Worm (Caenorhabditis elegans) whole organism, early embryonic: ENCODE data around the gene Y116A8C.29.

Source experiments
- B0310.2 ChIP-seq: sonication (generic microtip); optimal IDR thresholded peaks from 2 replicates; lab custom pipeline; 2016; ENCODE audit warnings: mild to moderate bottlenecking, missing genetic modification characterization, missing compliant biosample characterization
- F13C5.2 ChIP-seq: sonication (generic microtip); optimal IDR thresholded peaks from 2 replicates; lab custom pipeline; 2017; ENCODE audit warnings: mild to moderate bottlenecking, missing genetic modification characterization, inconsistent platforms, missing compliant biosample characterization
- aly-1 ChIP-seq: sonication (generic microtip); optimal IDR thresholded peaks from 2 replicates; lab custom pipeline; 2016; ENCODE audit warnings: missing genetic modification characterization, missing compliant biosample characterization
- ama-1 ChIP-seq: fragments of 150-350 bp; optimal IDR thresholded peaks from 2 replicates; lab custom pipeline; 2014
- ceh-13 ChIP-seq: fragments of 200-800 bp; sonication (Bioruptor generic); optimal IDR thresholded peaks from 2 replicates; lab custom pipeline; 2018; ENCODE audit warnings: mild to moderate bottlenecking, missing genetic modification characterization, missing compliant biosample characterization
- ceh-36 ChIP-seq: sonication (generic microtip); optimal IDR thresholded peaks from 2 replicates; lab custom pipeline; 2016; ENCODE audit warnings: missing genetic modification characterization, inconsistent platforms, missing compliant biosample characterization
- ets-7 ChIP-seq: sonication (generic microtip); optimal IDR thresholded peaks from 2 replicates; lab custom pipeline; 2016; ENCODE audit warnings: missing genotype, missing genetic modification characterization, missing compliant biosample characterization
- flt-1 ChIP-seq: fragments of 200-800 bp; sonication (Bioruptor generic); IDR thresholded peaks from 2 replicates; pipeline ENCODE4 v1.3.6; 2022; ENCODE audit warnings: missing genetic modification characterization, missing compliant biosample characterization
- hmbx-1 ChIP-seq: sonication (generic microtip); optimal IDR thresholded peaks from 2 replicates; lab custom pipeline; 2016; ENCODE audit warnings: mild to moderate bottlenecking, missing genetic modification characterization, missing compliant biosample characterization
- hmg-4 ChIP-seq: fragments of 200-800 bp; sonication (Bioruptor generic); optimal IDR thresholded peaks from 2 replicates; lab custom pipeline; 2018; ENCODE audit warnings: mild to moderate bottlenecking, missing genetic modification characterization, missing compliant biosample characterization
- hnd-1 ChIP-seq: sonication (generic microtip); optimal IDR thresholded peaks from 2 replicates; lab custom pipeline; 2016; ENCODE audit warnings: missing genetic modification characterization, missing compliant biosample characterization
- pes-1 ChIP-seq: fragments of 200-800 bp; sonication (Bioruptor generic); IDR thresholded peaks from 2 replicates; pipeline ENCODE4 v1.3.6; 2022; ENCODE audit warnings: missing genetic modification reagents, missing genetic modification characterization, missing compliant biosample characterization
- scrt-1 ChIP-seq: fragments of 200-800 bp; sonication (Bioruptor generic); IDR thresholded peaks from 2 replicates; pipeline ENCODE4 v1.3.6; 2022; ENCODE audit warnings: missing genetic modification characterization, missing compliant biosample characterization
- sea-1 ChIP-seq: fragments of 200-800 bp; sonication (Bioruptor generic); conservative IDR thresholded peaks from 2 replicates; pipeline ENCODE4 v1.3.6; 2022; ENCODE audit warnings: missing genetic modification characterization, missing compliant biosample characterization
- tbx-11 ChIP-seq: fragments of 200-800 bp; sonication (Bioruptor generic); IDR thresholded peaks from 2 replicates; pipeline ENCODE4 v1.3.6; 2022; ENCODE audit warnings: missing genetic modification characterization, missing compliant biosample characterization
- tbx-37 ChIP-seq: fragments of 200-800 bp; sonication (Bioruptor generic); conservative IDR thresholded peaks from 2 replicates; pipeline ENCODE4 v1.3.6; 2022; ENCODE audit warnings: missing genetic modification reagents, missing genetic modification characterization, missing compliant biosample characterization
- tra-4 ChIP-seq: sonication (generic microtip); optimal IDR thresholded peaks from 2 replicates; lab custom pipeline; 2017; ENCODE audit warnings: missing genetic modification characterization, missing compliant biosample characterization

The Y116A8C.29 gene

ce11 chrIV:17084317-17084716 lies 9.5 kb upstream of the Y116A8C.29 start:
- no peak for TF ChIP-seq ceh-36 (tag; lab: Kevin White, UChicago)
- TF ChIP-seq pes-1 (GFP tag; lab: Robert Waterston, UW): no peak
- TF ChIP-seq sea-1 (GFP tag; lab: Robert Waterston, UW): no peak

- TF ChIP-seq ceh-36 (tag; lab: Kevin White, UChicago): no peak
- no peak for TF ChIP-seq tbx-11 (GFP tag; lab: Robert Waterston, UW)
- no peak for TF ChIP-seq B0310.2 (tag; lab: Kevin White, UChicago)
- TF ChIP-seq hmbx-1: no peak
- no peak for TF ChIP-seq hmg-4 (GFP tag; lab: Kevin White, UChicago)
- no peak for TF ChIP-seq tra-4
- no peak for TF ChIP-seq ama-1 (lab: Kevin White, UChicago)
- no peak for TF ChIP-seq tbx-37 (GFP tag; lab: Robert Waterston, UW)
- TF ChIP-seq ceh-13 (GFP tag; lab: Kevin White, UChicago): no peak
- TF ChIP-seq scrt-1 (GFP tag; lab: Robert Waterston, UW): no peak
- no peak for TF ChIP-seq hnd-1 (tag; lab: Kevin White, UChicago)
- no peak for TF ChIP-seq aly-1 (tag; lab: Kevin White, UChicago)
- no peak for TF ChIP-seq F13C5.2
- TF ChIP-seq ets-7 (tag; lab: Kevin White, UChicago): no peak
- TF ChIP-seq pes-1 (GFP tag; lab: Robert Waterston, UW): no peak
- no peak for TF ChIP-seq flt-1 (GFP tag; lab: Robert Waterston, UW)
- no peak for TF ChIP-seq sea-1 (GFP tag; lab: Robert Waterston, UW)
Measured at ce11 chrIV:17084839-17085238, 9.0 kb upstream of the Y116A8C.29 start.

- TF ChIP-seq tra-4 (peak; percentile 63), ceh-36 (tag; lab: Kevin White, UChicago) (peak; percentile 61), hmbx-1 (peak; percentile 90), ets-7 (tag; lab: Kevin White, UChicago) (peak; percentile 16), ama-1 (lab: Kevin White, UChicago) (no peak), hmg-4 (GFP tag; lab: Kevin White, UChicago) (peak; percentile 87), tbx-11 (GFP tag; lab: Robert Waterston, UW) (peak; percentile 75), B0310.2 (tag; lab: Kevin White, UChicago) (peak; percentile 86), F13C5.2 (peak; percentile 84), scrt-1 (GFP tag; lab: Robert Waterston, UW) (peak; percentile 72), aly-1 (tag; lab: Kevin White, UChicago) (no peak), hnd-1 (tag; lab: Kevin White, UChicago) (peak; percentile 73), ceh-13 (GFP tag; lab: Kevin White, UChicago) (peak; percentile 88), sea-1 (GFP tag; lab: Robert Waterston, UW) (peak; percentile 79), pes-1 (GFP tag; lab: Robert Waterston, UW) (peak; percentile 88), flt-1 (GFP tag; lab: Robert Waterston, UW) (0 out of 2 replicates have a peak, but pooled peaks have one; percentile 49), tbx-37 (GFP tag; lab: Robert Waterston, UW) (peak; percentile 71)
Measured at ce11 chrIV:17087384-17088099, 6.3 kb upstream of the Y116A8C.29 start, which contains the start of the genes snx-13 and snr-1. Gene snx-13 (minus strand): TSS chrIV:17087438. Gene snr-1 (plus strand): TSS chrIV:17088049.

- TF ChIP-seq pes-1 (GFP tag; lab: Robert Waterston, UW): no peak
- TF ChIP-seq flt-1 (GFP tag; lab: Robert Waterston, UW): no peak
- peak; percentile 64 for TF ChIP-seq ama-1 (lab: Kevin White, UChicago)
- no peak for TF ChIP-seq F13C5.2
- TF ChIP-seq ceh-13 (GFP tag; lab: Kevin White, UChicago): no peak
Measured at ce11 chrIV:17088849-17089248, 5.0 kb upstream of the Y116A8C.29 start, which contains the start of gene Y116A8C.43. Gene Y116A8C.43 (plus strand): TSS chrIV:17088851.

- TF ChIP-seq hnd-1 (tag; lab: Kevin White, UChicago) (no peak), B0310.2 (tag; lab: Kevin White, UChicago) (no peak), tbx-11 (GFP tag; lab: Robert Waterston, UW) (no peak), hmbx-1 (no peak), pes-1 (GFP tag; lab: Robert Waterston, UW) (no peak), hmg-4 (GFP tag; lab: Kevin White, UChicago) (no peak), sea-1 (GFP tag; lab: Robert Waterston, UW) (no peak), ceh-13 (GFP tag; lab: Kevin White, UChicago) (no peak), ceh-36 (tag; lab: Kevin White, UChicago) (no peak), aly-1 (tag; lab: Kevin White, UChicago) (no peak)
Measured at ce11 chrIV:17096168-17096567, 2.3 kb downstream of the Y116A8C.29 start, which contains the start of gene Y116A8C.27. Gene Y116A8C.27 (minus strand): TSS chrIV:17096268.

- TF ChIP-seq B0310.2 (tag; lab: Kevin White, UChicago): no peak
- no peak for TF ChIP-seq flt-1 (GFP tag; lab: Robert Waterston, UW)
- TF ChIP-seq pes-1 (GFP tag; lab: Robert Waterston, UW): 0 out of 2 replicates have a peak, but pooled peaks have one; percentile 51
- TF ChIP-seq ceh-13 (GFP tag; lab: Kevin White, UChicago): peak; percentile 19
- no peak for TF ChIP-seq hnd-1 (tag; lab: Kevin White, UChicago)
- no peak for TF ChIP-seq ets-7 (tag; lab: Kevin White, UChicago)
Measured at ce11 chrIV:17099113-17099512, 5.3 kb downstream of the Y116A8C.29 start.

ce11 chrIV:17100148-17100547 lies 6.3 kb downstream of the Y116A8C.29 start, which contains the start of gene bca-2:
Gene bca-2 (minus strand): TSS chrIV:17100248.
- TF ChIP-seq flt-1 (GFP tag; lab: Robert Waterston, UW) (no peak), ets-7 (tag; lab: Kevin White, UChicago) (no peak), ama-1 (lab: Kevin White, UChicago) (no peak), tbx-11 (GFP tag; lab: Robert Waterston, UW) (no peak), F13C5.2 (no peak), hmbx-1 (no peak), pes-1 (GFP tag; lab: Robert Waterston, UW) (no peak), scrt-1 (GFP tag; lab: Robert Waterston, UW) (no peak), ceh-36 (tag; lab: Kevin White, UChicago) (no peak), aly-1 (tag; lab: Kevin White, UChicago) (no peak), B0310.2 (tag; lab: Kevin White, UChicago) (no peak)
